Worm (Caenorhabditis elegans): ENCODE measurements around the gene ocam-1.
A peak's percentile ranks its signal among the peaks of the same experiment; 100 is the strongest.
"Not testable (repeated sequence)": the region's sequence is repeated elsewhere in the genome, so short reads cannot be mapped to it uniquely, and the experiment has no call there.

Gene ocam-1

DNA sequence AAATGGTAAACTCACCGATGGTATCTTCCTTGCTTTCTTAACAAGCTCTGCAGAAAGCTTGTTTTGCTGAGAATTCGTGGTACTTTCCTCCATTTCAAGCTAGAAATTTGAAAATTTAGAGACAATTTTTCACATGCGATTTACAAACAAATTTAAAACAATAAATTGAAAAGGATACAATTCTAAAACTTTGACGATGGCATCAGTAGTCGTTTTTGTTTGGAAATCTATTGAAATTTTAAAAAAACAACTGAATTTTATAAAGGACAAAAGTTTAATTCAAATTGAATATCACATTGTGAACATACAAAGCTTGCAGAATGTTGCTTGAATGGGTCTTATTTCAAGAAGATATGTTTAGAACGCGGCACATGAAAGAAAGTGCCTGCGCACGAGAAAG, at the start of gene ocam-1:
Gene ocam-1 (minus strand): TSS at position 101 of the 400 bp plus-strand sequence.
- no peak for TF ChIP-seq bed-3 (GFP tag; optimal IDR thresholded peaks at IDR 0.05)
- TF ChIP-seq lin-32 (GFP tag; optimal IDR thresholded peaks at IDR 0.05): no peak
- TF ChIP-seq mab-5 (tag; optimal IDR thresholded peaks at IDR 0.05): no peak
- no peak for TF ChIP-seq nhr-76 (tag; optimal IDR thresholded peaks at IDR 0.05)
- no peak for TF ChIP-seq mep-1 (tag; optimal IDR thresholded peaks at IDR 0.05)
- TF ChIP-seq hlh-1 (tag; optimal IDR thresholded peaks at IDR 0.05): no peak
- no peak for TF ChIP-seq unc-120 (tag; optimal IDR thresholded peaks at IDR 0.05; ENCODE audit: poor library complexity, severe bottlenecking)
- TF ChIP-seq ceh-43 (GFP tag; optimal IDR thresholded peaks at IDR 0.05): no peak
- TF ChIP-seq tbx-8 (GFP tag; optimal IDR thresholded peaks at IDR 0.05): no peak
- no peak for TF ChIP-seq ztf-11 (tag; optimal IDR thresholded peaks at IDR 0.05)

- TF ChIP-seq flh-1 (GFP tag; optimal IDR thresholded peaks at IDR 0.05): no peak
- no peak for TF ChIP-seq ceh-39 (tag; optimal IDR thresholded peaks at IDR 0.05)
- TF ChIP-seq nhr-237 (tag; optimal IDR thresholded peaks at IDR 0.05): no peak
- TF ChIP-seq elt-3 (tag; optimal IDR thresholded peaks at IDR 0.05): no peak
- no peak for TF ChIP-seq drap-1 (GFP tag; optimal IDR thresholded peaks at IDR 0.05)
- no peak for TF ChIP-seq sem-2 (GFP tag; optimal IDR thresholded peaks at IDR 0.05)
- TF ChIP-seq nhr-28 (tag; optimal IDR thresholded peaks at IDR 0.05): no peak
- TF ChIP-seq blmp-1 (tag; optimal IDR thresholded peaks at IDR 0.05): no peak
- TF ChIP-seq hlh-1 (tag; optimal IDR thresholded peaks at IDR 0.05): no peak
- TF ChIP-seq zip-8 (tag; optimal IDR thresholded peaks at IDR 0.05): no peak
Measured at ce11 chrV:14215106-14215505, 47.6 kb upstream of the ocam-1 start, which contains the start of gene T16A9.5. Gene T16A9.5 (minus strand): TSS chrV:14215206.

DNA sequence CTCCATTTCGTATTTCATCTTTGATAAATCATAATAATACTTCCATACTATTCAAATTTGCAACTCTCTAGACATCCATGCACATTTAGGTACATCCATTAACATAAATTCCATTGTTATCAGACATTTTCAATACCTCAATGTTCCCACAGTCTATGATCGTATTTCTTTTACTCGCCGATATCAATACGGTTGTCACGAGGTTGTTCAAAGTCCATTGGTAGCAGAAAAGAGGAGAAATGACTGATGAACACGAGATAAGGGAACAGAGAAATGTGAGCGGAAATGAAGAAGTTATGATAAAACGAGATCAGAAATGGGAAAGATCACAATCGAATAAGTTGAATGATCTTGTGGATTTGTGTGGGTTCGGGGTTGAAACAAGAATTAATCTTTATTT, 45.3 kb upstream of the ocam-1 start:
- TF ChIP-seq nhr-12 (tag; optimal IDR thresholded peaks at IDR 0.05) (no peak), unc-62 (GFP tag; optimal IDR thresholded peaks at IDR 0.05) (no peak), drap-1 (GFP tag; optimal IDR thresholded peaks at IDR 0.05) (no peak), mep-1 (tag; optimal IDR thresholded peaks at IDR 0.05) (no peak), sem-2 (GFP tag; optimal IDR thresholded peaks at IDR 0.05) (no peak), unc-39 (tag; optimal IDR thresholded peaks at IDR 0.05) (no peak), mls-2 (tag; optimal IDR thresholded peaks at IDR 0.05) (no peak), ham-2 (GFP tag; optimal IDR thresholded peaks at IDR 0.05) (no peak), hlh-1 (tag; optimal IDR thresholded peaks at IDR 0.05) (no peak)

DNA sequence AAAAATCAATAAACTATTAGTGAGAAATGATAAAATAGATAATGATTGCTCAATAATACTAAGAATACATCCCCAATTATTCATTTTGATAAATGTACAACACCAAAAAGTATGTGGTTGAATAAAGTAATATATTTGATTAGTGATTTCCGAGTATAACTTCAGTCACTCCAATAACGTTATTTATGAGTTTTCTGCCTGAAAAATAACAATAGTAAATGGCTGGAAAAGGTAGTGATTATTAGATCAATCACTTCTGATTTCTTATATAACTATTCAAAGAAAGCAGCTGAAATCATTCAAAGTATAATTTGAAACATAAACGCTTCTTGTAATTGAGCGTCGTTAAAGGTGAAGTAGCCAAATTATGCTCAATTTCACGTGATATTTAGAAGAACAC, 43.2 kb upstream of the ocam-1 start, which contains the start of gene str-230:
Gene str-230 (minus strand): TSS at position 101 of the 400 bp plus-strand sequence.
- no peak for TF ChIP-seq ceh-39 (tag; optimal IDR thresholded peaks at IDR 0.05)

DNA sequence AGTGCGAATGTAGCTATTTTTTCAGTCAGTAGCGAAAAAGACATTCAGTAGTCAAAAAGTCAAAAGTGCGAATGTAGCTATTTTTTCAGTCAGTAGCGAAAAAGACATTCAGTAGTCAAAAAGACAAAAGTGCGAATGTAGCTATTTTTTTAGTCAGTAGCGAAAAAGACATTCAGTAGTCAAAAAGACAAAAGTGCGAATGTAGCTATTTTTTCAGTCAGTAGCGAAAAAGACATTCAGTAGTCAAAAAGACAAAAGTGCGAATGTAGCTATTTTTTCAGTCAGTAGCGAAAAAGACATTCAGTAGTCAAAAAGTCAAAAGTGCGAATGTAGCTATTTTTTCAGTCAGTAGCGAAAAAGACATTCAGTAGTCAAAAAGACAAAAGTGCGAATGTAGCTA, 37.7 kb upstream of the ocam-1 start, which contains the start of gene T16A9.3:
Gene T16A9.3 (plus strand): TSS at position 301 of the 400 bp plus-strand sequence.
- not testable (repeated sequence) for TF ChIP-seq ceh-39 (tag; optimal IDR thresholded peaks at IDR 0.05); tbx-8 (GFP tag; optimal IDR thresholded peaks at IDR 0.05); unc-39 (tag; optimal IDR thresholded peaks at IDR 0.05)

- TF ChIP-seq sptf-1 (tag; optimal IDR thresholded peaks at IDR 0.05): no peak
- TF ChIP-seq ces-1 (GFP tag; optimal IDR thresholded peaks at IDR 0.05): peak; percentile 17
- no peak for TF ChIP-seq ztf-11 (tag; optimal IDR thresholded peaks at IDR 0.05)
- TF ChIP-seq unc-62 (GFP tag; optimal IDR thresholded peaks at IDR 0.05): peak; percentile 46
- TF ChIP-seq ceh-83 (GFP tag; optimal IDR thresholded peaks at IDR 0.05): no peak
- peak; percentile 76 for TF ChIP-seq elt-3 (tag; optimal IDR thresholded peaks at IDR 0.05)
- peak; percentile 84 for TF ChIP-seq nhr-237 (tag; optimal IDR thresholded peaks at IDR 0.05)
- TF ChIP-seq mep-1 (tag; optimal IDR thresholded peaks at IDR 0.05): peak; percentile 11
- no peak for TF ChIP-seq nhr-2 (tag; optimal IDR thresholded peaks at IDR 0.05)
- no peak for TF ChIP-seq blmp-1 (tag; optimal IDR thresholded peaks at IDR 0.05)
- no peak for TF ChIP-seq lin-13 (tag; optimal IDR thresholded peaks at IDR 0.05)
- TF ChIP-seq mls-2 (tag; optimal IDR thresholded peaks at IDR 0.05): no peak
- TF ChIP-seq unc-120 (tag; optimal IDR thresholded peaks at IDR 0.05; ENCODE audit: poor library complexity, severe bottlenecking): no peak
- no peak for TF ChIP-seq nhr-28 (tag; optimal IDR thresholded peaks at IDR 0.05)
- TF ChIP-seq drap-1 (GFP tag; optimal IDR thresholded peaks at IDR 0.05): no peak
- no peak for TF ChIP-seq lin-32 (GFP tag; optimal IDR thresholded peaks at IDR 0.05)
- no peak for TF ChIP-seq lsy-2 (tag; optimal IDR thresholded peaks at IDR 0.05)
- TF ChIP-seq hlh-1 (tag; optimal IDR thresholded peaks at IDR 0.05): no peak
Measured at ce11 chrV:14200086-14200485, 32.6 kb upstream of the ocam-1 start.

All from whole organism, mixed stage, embryonic.